Fruit fly (Drosophila melanogaster) whole organism, embryonic: ENCODE measurements around the gene Decay.

Experiments used
- Bdp1 ChIP-seq: fragments of 200-800 bp; sonication (Bioruptor generic); optimal IDR thresholded peaks from 3 replicates; lab custom pipeline; 2016; ENCODE audit warnings: missing biosample characterization, missing genetic modification characterization
- CG11504 ChIP-seq: fragments of 200-800 bp; sonication (Bioruptor generic); optimal IDR thresholded peaks from 3 replicates; lab custom pipeline; 2019; ENCODE audit warnings: missing biosample characterization, mild to moderate bottlenecking, missing genetic modification characterization, moderate library complexity
- CG11695 ChIP-seq: fragments of 200-800 bp; sonication (Bioruptor generic); IDR thresholded peaks from 3 replicates; pipeline ENCODE4 v1.3.6; 2022; ENCODE audit warnings: missing biosample characterization, missing genetic modification characterization
- CG1529 ChIP-seq: fragments of 200-800 bp; sonication (Bioruptor generic); optimal IDR thresholded peaks from 3 replicates; lab custom pipeline; 2018; ENCODE audit warnings: missing biosample characterization, missing genetic modification characterization
- CG1603 ChIP-seq: fragments of 200-800 bp; sonication (Bioruptor generic); optimal IDR thresholded peaks from 2 replicates; lab custom pipeline; 2019; ENCODE audit warnings: missing biosample characterization, mild to moderate bottlenecking, missing genetic modification characterization, moderate library complexity
- CG16813 ChIP-seq: fragments of 200-800 bp; sonication (Bioruptor generic); IDR thresholded peaks from 3 replicates; pipeline ENCODE4 v1.3.6; 2022; ENCODE audit warnings: missing biosample characterization, missing genetic modification characterization; ENCODE audit not compliant: partially characterized antibody
- CG2889 ChIP-seq: fragments of 200-800 bp; sonication (Bioruptor generic); IDR thresholded peaks from 3 replicates; pipeline ENCODE4 v1.3.6; 2022; ENCODE audit warnings: missing biosample characterization, missing genetic modification characterization
- CG4360 ChIP-seq: fragments of 200-800 bp; sonication (Bioruptor generic); IDR thresholded peaks from 2 replicates; pipeline ENCODE4 v1.3.6; 2022; ENCODE audit warnings: missing biosample characterization, missing genetic modification characterization
- CG6683 ChIP-seq: fragments of 200-800 bp; sonication (Bioruptor generic); optimal IDR thresholded peaks from 2 replicates; lab custom pipeline; 2017; ENCODE audit warnings: missing biosample characterization, mild to moderate bottlenecking, missing genetic modification characterization, missing genetic modification reagents
- CG6791 ChIP-seq: fragments of 200-800 bp; sonication (Bioruptor generic); IDR thresholded peaks from 3 replicates; pipeline ENCODE4 v1.3.6; 2022; ENCODE audit warnings: missing biosample characterization, missing genetic modification characterization; ENCODE audit not compliant: partially characterized antibody
- ERR ChIP-seq: fragments of 200-800 bp; sonication (Bioruptor generic); optimal IDR thresholded peaks from 2 replicates; lab custom pipeline; 2016; ENCODE audit warnings: missing biosample characterization, missing genetic modification characterization
- Elba2 ChIP-seq: fragments of 200-800 bp; sonication (Bioruptor generic); optimal IDR thresholded peaks from 3 replicates; lab custom pipeline; 2016; ENCODE audit warnings: missing biosample characterization, missing genetic modification characterization
- Fer1 ChIP-seq: fragments of 200-800 bp; sonication (Bioruptor generic); optimal IDR thresholded peaks from 2 replicates; lab custom pipeline; 2017; ENCODE audit warnings: missing biosample characterization, mild to moderate bottlenecking, missing genetic modification characterization
- Fer3 ChIP-seq: fragments of 200-800 bp; sonication (Bioruptor generic); optimal IDR thresholded peaks from 2 replicates; lab custom pipeline; 2018; ENCODE audit warnings: missing biosample characterization, mild to moderate bottlenecking, missing genetic modification characterization, moderate library complexity
- HLH54F ChIP-seq: fragments of 200-800 bp; sonication (Bioruptor generic); optimal IDR thresholded peaks from 3 replicates; lab custom pipeline; 2016; ENCODE audit warnings: missing biosample characterization, missing genetic modification characterization
- Hand ChIP-seq: fragments of 200-800 bp; sonication (Bioruptor generic); optimal IDR thresholded peaks from 2 replicates; lab custom pipeline; 2017; ENCODE audit warnings: mild to moderate bottlenecking, missing biosample characterization, missing genetic modification reagents, missing genetic modification characterization
- NC2β ChIP-seq: fragments of 200-800 bp; sonication (Bioruptor generic); optimal IDR thresholded peaks from 2 replicates; lab custom pipeline; 2016; ENCODE audit warnings: missing biosample characterization, missing genetic modification characterization
- PHDP ChIP-seq: fragments of 200-800 bp; sonication (Bioruptor generic); optimal IDR thresholded peaks from 3 replicates; lab custom pipeline; 2018; ENCODE audit warnings: missing biosample characterization, mild to moderate bottlenecking, missing genetic modification characterization, moderate library complexity
- Taf1 ChIP-seq: fragments of 200-800 bp; sonication (Bioruptor generic); IDR thresholded peaks from 2 replicates; pipeline ENCODE4 v1.3.6; 2022; ENCODE audit warnings: missing biosample characterization, missing genetic modification characterization
- bbx ChIP-seq: fragments of 200-800 bp; sonication (Bioruptor generic); IDR thresholded peaks from 2 replicates; pipeline ENCODE4 v1.3.6; 2022; ENCODE audit warnings: missing biosample characterization, missing genetic modification characterization; ENCODE audit not compliant: partially characterized antibody
- cad ChIP-seq: fragments of >200 bp; optimal IDR thresholded peaks from 2 replicates; lab custom pipeline; 2017; ENCODE audit warnings: missing biosample characterization, missing genetic modification characterization
- ci ChIP-seq: fragments of 200-800 bp; sonication (Bioruptor generic); IDR thresholded peaks from 3 replicates; pipeline ENCODE4 v1.3.6; 2022; ENCODE audit warnings: missing biosample characterization, missing genetic modification characterization
- en ChIP-seq: fragments of 200-800 bp; sonication (Bioruptor generic); optimal IDR thresholded peaks from 2 replicates; lab custom pipeline; 2016; ENCODE audit warnings: missing biosample characterization, missing genetic modification characterization
- lov ChIP-seq, 2 experiments: fragments of 200-800 bp in 1 of 2; fragments of >200 bp in 1 of 2; sonication (Bioruptor generic) in 1 of 2; IDR thresholded peaks in 1 of 2; optimal IDR thresholded peaks in 1 of 2; 2 replicates in 1 of 2; 3 replicates in 1 of 2; pipeline versions ENCODE4 v1.3.6 to Lab custom; 2017 to 2022; ENCODE audit warnings: missing biosample characterization in 1 of 2, missing genetic modification characterization in 1 of 2
- nerfin-1 ChIP-seq: fragments of 200-800 bp; sonication (Bioruptor generic); optimal IDR thresholded peaks from 3 replicates; lab custom pipeline; 2019; ENCODE audit warnings: missing biosample characterization, mild to moderate bottlenecking, missing genetic modification characterization, moderate library complexity
- nerfin-2 ChIP-seq: fragments of 200-800 bp; sonication (Bioruptor generic); IDR thresholded peaks from 2 replicates; pipeline ENCODE4 v1.3.6; 2022; ENCODE audit warnings: missing biosample characterization, missing genetic modification characterization; ENCODE audit not compliant: partially characterized antibody
- nom ChIP-seq: fragments of 200-800 bp; sonication (Bioruptor generic); optimal IDR thresholded peaks from 2 replicates; lab custom pipeline; 2017; ENCODE audit warnings: missing biosample characterization, missing genetic modification characterization, mild to moderate bottlenecking, moderate library complexity, missing genetic modification reagents
- onecut ChIP-seq: fragments of 200-800 bp; sonication (Bioruptor generic); IDR thresholded peaks from 2 replicates; pipeline ENCODE4 v1.3.6; 2022; ENCODE audit warnings: missing biosample characterization, missing genetic modification characterization
- sens ChIP-seq: fragments of 200-800 bp; sonication (Bioruptor generic); peaks from one replicate; lab custom pipeline; 2016; ENCODE audit warnings: missing biosample characterization, missing genetic modification characterization
- seq ChIP-seq: fragments of 200-800 bp; sonication (Bioruptor generic); IDR thresholded peaks from 2 replicates; pipeline ENCODE4 v1.3.6; 2022; ENCODE audit warnings: missing biosample characterization, missing genetic modification characterization
- tll ChIP-seq, 2 experiments: fragments of 200-800 bp in 1 of 2; fragments of >200 bp in 1 of 2; sonication (Bioruptor generic) in 1 of 2; optimal IDR thresholded peaks; 2 replicates each; lab custom pipeline; 2017 to 2019; ENCODE audit warnings: missing biosample characterization in 2 of 2, missing genetic modification characterization in 2 of 2, mild to moderate bottlenecking in 1 of 2, moderate library complexity in 1 of 2
- ttk ChIP-seq: fragments of 200-800 bp; sonication (Bioruptor generic); IDR thresholded peaks from 2 replicates; pipeline ENCODE4 v2.1.2; 2022; ENCODE audit warnings: missing biosample characterization, missing genetic modification characterization
- twi ChIP-seq: fragments of 200-800 bp; optimal IDR thresholded peaks from 2 replicates; lab custom pipeline; 2019; ENCODE audit warnings: missing biosample characterization, mild to moderate bottlenecking, missing genetic modification characterization, moderate library complexity
- yki ChIP-seq: fragments of >200 bp; optimal IDR thresholded peaks from 3 replicates; lab custom pipeline; 2018
- zen ChIP-seq: fragments of 200-800 bp; sonication (Bioruptor generic); optimal IDR thresholded peaks from 3 replicates; lab custom pipeline; 2018; ENCODE audit warnings: missing biosample characterization, mild to moderate bottlenecking, missing genetic modification characterization, moderate library complexity

The Decay gene

DNA sequence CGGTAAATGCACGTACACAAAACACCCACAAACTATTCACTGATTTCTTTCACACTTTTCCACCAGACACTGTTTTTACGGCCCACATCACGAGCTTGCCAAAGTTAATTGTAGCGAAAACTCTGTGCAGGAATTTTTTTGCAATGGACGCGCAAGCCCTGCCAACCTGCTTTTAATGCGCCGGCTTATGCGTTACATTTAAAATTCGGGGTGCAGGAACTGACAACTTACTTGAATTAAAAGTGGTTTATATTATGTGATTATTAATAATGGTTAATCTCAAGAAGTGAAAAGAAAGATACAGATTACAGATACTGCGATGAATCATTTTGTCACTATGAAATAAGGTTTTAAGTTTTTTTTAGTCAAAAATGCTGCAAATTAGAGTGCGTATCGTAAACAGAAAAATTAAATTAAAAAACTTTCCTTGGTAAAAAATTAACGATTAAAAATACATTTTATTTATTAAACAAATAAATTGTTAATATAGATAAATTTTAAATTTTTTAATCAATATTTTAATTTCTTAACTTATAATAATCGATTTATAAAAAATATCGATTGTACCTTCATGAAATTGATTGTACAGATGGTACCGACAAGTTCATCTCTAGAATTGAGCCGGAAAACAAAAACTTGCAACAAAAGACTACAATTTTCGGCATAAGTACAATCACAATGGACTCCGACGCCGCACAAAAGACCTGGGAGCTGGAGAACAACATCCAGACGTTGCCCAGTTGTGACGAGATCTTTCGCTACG lies 31.2 kb downstream of the Decay start, which contains the start of the genes CG42232 and CSN5 (continued):
- TF ChIP-seq en (no peak), ttk (GFP tag; lab: Robert Waterston, UW) (peak; percentile 45; the same call in 1 of the 2 replicates), zen (peak; percentile 59), CG16813 (GFP tag; lab: Robert Waterston, UW) (no peak; the same call in 2 of the 3 replicates), ERR (GFP tag; lab: Kevin White, UChicago) (no peak), HLH54F (GFP tag; lab: Kevin White, UChicago) (peak; percentile 54), CG1603 (tag; lab: Kevin White, UChicago) (no peak), NC2β (GFP tag; lab: Kevin White, UChicago) (peak; percentile 40), Taf1 (GFP tag; lab: Robert Waterston, UW) (no peak), Bdp1 (no peak), Hand (GFP tag; lab: Kevin White, UChicago) (no peak), sens (GFP tag; lab: Kevin White, UChicago) (no peak), nom (no peak)
- TF ChIP-seq, all 482 proteins: peak for 187

DNA sequence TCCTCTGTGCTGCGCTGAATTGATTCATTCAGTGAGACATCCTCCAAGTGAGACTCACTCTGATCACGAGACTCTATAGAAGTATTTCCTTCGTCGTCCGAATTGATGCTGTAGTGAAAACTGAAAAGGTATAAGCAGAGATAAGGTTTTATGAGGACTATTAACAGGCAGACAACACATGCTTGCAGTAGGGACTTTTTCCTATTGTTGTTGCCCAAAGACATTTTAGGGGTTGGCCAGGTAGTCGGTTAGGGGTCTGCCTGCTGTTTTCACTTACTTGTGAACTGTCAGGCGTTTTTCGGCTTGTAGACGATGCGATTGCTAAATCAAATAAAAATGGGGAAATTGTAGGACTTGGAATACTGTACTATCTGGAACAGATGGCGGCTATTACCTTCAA lies 32.3 kb downstream of the Decay start:
- peak in 1 of 2 experiments; percentile 29 for TF ChIP-seq tll (GFP tag; optimal IDR thresholded peaks at IDR 0.05; lab: Kevin White, UChicago)
- no peak for TF ChIP-seq Fer3 (tag; lab: Kevin White, UChicago)
- TF ChIP-seq bbx (GFP tag; lab: Robert Waterston, UW) = no peak
- TF ChIP-seq CG4360 = peak; percentile 69
- TF ChIP-seq Elba2 (GFP tag; lab: Kevin White, UChicago) = peak; percentile 58
- peak; percentile 81 for TF ChIP-seq twi (tag; lab: Kevin White, UChicago)
- no peak for TF ChIP-seq CG1529 (GFP tag; lab: Kevin White, UChicago)
- TF ChIP-seq PHDP (tag; lab: Kevin White, UChicago) = no peak
- TF ChIP-seq cad (GFP tag; lab: Kevin White, UChicago) = peak; percentile 81
- TF ChIP-seq, all 482 proteins: peak for 5

DNA sequence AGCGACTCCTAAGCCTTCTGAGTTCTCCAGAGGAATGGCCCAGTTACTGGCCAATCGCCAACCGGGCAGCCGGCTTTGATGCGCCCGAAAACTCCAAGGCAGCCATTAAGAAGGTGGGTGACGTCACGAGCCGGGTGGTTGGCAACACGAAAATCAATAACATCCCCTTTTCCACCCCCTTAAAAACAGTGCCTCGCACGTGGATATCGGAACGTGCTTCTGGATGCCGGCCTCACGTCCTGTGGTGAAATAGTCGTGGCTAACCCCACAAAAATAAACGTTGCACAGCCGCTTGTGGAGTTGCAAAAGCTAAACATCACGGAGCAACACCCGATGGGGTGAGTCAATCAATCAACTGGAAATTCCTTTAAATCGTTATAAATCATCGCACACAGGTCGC lies 44.2 kb downstream of the Decay start:
- TF ChIP-seq Fer1 (GFP tag; lab: Kevin White, UChicago) (no peak), onecut (GFP tag; lab: Robert Waterston, UW) (peak; percentile 98), yki (no peak), CG6683 (GFP tag; lab: Kevin White, UChicago) (no peak), CG11504 (tag; lab: Kevin White, UChicago) (no peak), ci (no peak), CG11695 (GFP tag; lab: Robert Waterston, UW) (no peak), seq (GFP tag; lab: Robert Waterston, UW) (peak; percentile 42; the same call in 1 of the 2 replicates), nerfin-2 (GFP tag; lab: Robert Waterston, UW) (0 out of 2 replicates have a peak, but pooled peaks have one; percentile 10), CG6791 (GFP tag; lab: Robert Waterston, UW) (0 out of 3 replicates have a peak, but pooled peaks have one; percentile 24), CG2889 (GFP tag; lab: Robert Waterston, UW) (no peak), lov (optimal IDR thresholded peaks at IDR 0.05; lab: Kevin White, UChicago) (no peak), lov (GFP tag; IDR thresholded peaks at IDR 0.05; lab: Robert Waterston, UW) (no peak), nerfin-1 (peak; percentile 97)
